Fruit fly (Drosophila melanogaster): ENCODE data around the gene SH3PX1.

The SH3PX1 gene

dm6 chr3L:9695647-9696046 lies 18.0 kb downstream of the SH3PX1 start (continued):
- peak; percentile 16 for TF ChIP-seq ewg (GFP tag; optimal IDR thresholded peaks at IDR 0.05)
- TF ChIP-seq kay (GFP tag; optimal IDR thresholded peaks at IDR 0.05) = peak; percentile 7
- no peak for TF ChIP-seq amos (GFP tag; IDR thresholded peaks at IDR 0.05; ENCODE audit: partially characterized antibody)
- TF ChIP-seq D19A (tag; optimal IDR thresholded peaks at IDR 0.05) = no peak
- TF ChIP-seq CG11247 (GFP tag; IDR thresholded peaks at IDR 0.05) = no peak
- TF ChIP-seq tup (GFP tag; optimal IDR thresholded peaks at IDR 0.05) = no peak
- peak; percentile 32; the same call in 1 of the 2 replicates for TF ChIP-seq vvl (GFP tag; IDR thresholded peaks at IDR 0.05)
- TF ChIP-seq Drgx (GFP tag; IDR thresholded peaks at IDR 0.05) = 0 out of 2 replicates have a peak, but pooled peaks have one; percentile 27
- TF ChIP-seq Tbp (GFP tag; optimal IDR thresholded peaks at IDR 0.05) = no peak
- no peak for TF ChIP-seq Hr78 (GFP tag; optimal IDR thresholded peaks at IDR 0.05)
- TF ChIP-seq CG2116 (GFP tag; optimal IDR thresholded peaks at IDR 0.05) = no peak
- TF ChIP-seq slp2 (GFP tag; optimal IDR thresholded peaks at IDR 0.05) = no peak
- TF ChIP-seq cwo (GFP tag; optimal IDR thresholded peaks at IDR 0.05) = no peak
- peak; percentile 43 for TF ChIP-seq Nf-YC (tag; optimal IDR thresholded peaks at IDR 0.05)
- peak; percentile 35 for TF ChIP-seq slou (GFP tag; optimal IDR thresholded peaks at IDR 0.05)
- no peak for TF ChIP-seq tio (GFP tag; optimal IDR thresholded peaks at IDR 0.05)
- TF ChIP-seq gt (GFP tag; IDR thresholded peaks at IDR 0.05) = no peak
- no peak for TF ChIP-seq CG31224 (GFP tag; IDR thresholded peaks at IDR 0.05)
- no peak for TF ChIP-seq Mes4 (GFP tag; optimal IDR thresholded peaks at IDR 0.05)
- TF ChIP-seq en (GFP tag; optimal IDR thresholded peaks at IDR 0.05) = no peak
- TF ChIP-seq CG15479 (GFP tag; optimal IDR thresholded peaks at IDR 0.05) = no peak
- TF ChIP-seq CG30431 (GFP tag; optimal IDR thresholded peaks at IDR 0.05) = no peak
- TF ChIP-seq CG3726 (GFP tag; IDR thresholded peaks at IDR 0.05) = no peak
- no peak for TF ChIP-seq CG13287 (GFP tag; IDR thresholded peaks at IDR 0.05; ENCODE audit: partially characterized antibody)
- TF ChIP-seq Ptx1 (GFP tag; IDR thresholded peaks at IDR 0.05) = peak; percentile 47; the same call in 1 of the 2 replicates
- TF ChIP-seq chif (GFP tag; optimal IDR thresholded peaks at IDR 0.05) = no peak
- no peak for TF ChIP-seq bbx (GFP tag; IDR thresholded peaks at IDR 0.05; ENCODE audit: partially characterized antibody)
- TF ChIP-seq dimm (GFP tag; IDR thresholded peaks at IDR 0.05) = no peak
- TF ChIP-seq chinmo (GFP tag; IDR thresholded peaks at IDR 0.05; ENCODE audit: partially characterized antibody) = no peak
- TF ChIP-seq HLH54F (GFP tag; optimal IDR thresholded peaks at IDR 0.05) = no peak
- TF ChIP-seq CkIIα-i1 (GFP tag; IDR thresholded peaks at IDR 0.05) = no peak
- no peak for TF ChIP-seq Mrtf (GFP tag; IDR thresholded peaks at IDR 0.05)
- no peak for TF ChIP-seq CHES-1-like (GFP tag; optimal IDR thresholded peaks at IDR 0.05)
- TF ChIP-seq pho (GFP tag; optimal IDR thresholded peaks at IDR 0.05) = no peak
- TF ChIP-seq toy (GFP tag; IDR thresholded peaks at IDR 0.05) = no peak
- TF ChIP-seq sna (GFP tag; IDR thresholded peaks at IDR 0.05; ENCODE audit: partially characterized antibody) = no peak
- no peak for TF ChIP-seq D19B (GFP tag; optimal IDR thresholded peaks at IDR 0.05)
- TF ChIP-seq Stat92E (GFP tag; optimal IDR thresholded peaks at IDR 0.05) = no peak
- 0 out of 2 replicates have a peak, but pooled peaks have one; percentile 14 for TF ChIP-seq esg (GFP tag; conservative IDR thresholded peaks at IDR 0.05)
- TF ChIP-seq p53 (GFP tag; optimal IDR thresholded peaks at IDR 0.05) = no peak
- no peak for TF ChIP-seq CG6254 (GFP tag; optimal IDR thresholded peaks at IDR 0.05)
- 0 out of 2 replicates have a peak, but pooled peaks have one; percentile 16 for TF ChIP-seq CG6272 (GFP tag; IDR thresholded peaks at IDR 0.05)
- no peak for TF ChIP-seq Camta (GFP tag; optimal IDR thresholded peaks at IDR 0.05)
- TF ChIP-seq zfh2 (GFP tag; optimal IDR thresholded peaks at IDR 0.05) = no peak
- TF ChIP-seq luna (GFP tag; optimal IDR thresholded peaks at IDR 0.05) = no peak
- peak; percentile 10 for TF ChIP-seq nerfin-1 (tag; optimal IDR thresholded peaks at IDR 0.05)
- no peak for TF ChIP-seq exex (tag; optimal IDR thresholded peaks at IDR 0.05)
- no peak for TF ChIP-seq Ets97D (GFP tag; optimal IDR thresholded peaks at IDR 0.05)
- TF ChIP-seq CG8281 (tag; optimal IDR thresholded peaks at IDR 0.05) = peak; percentile 16
- no peak for TF ChIP-seq CG32767 (GFP tag; IDR thresholded peaks at IDR 0.05)
- TF ChIP-seq pros (GFP tag; optimal IDR thresholded peaks at IDR 0.05) = no peak

All from whole organism, embryonic.